Fruit fly (Drosophila melanogaster): ENCODE results near the gene CG13708.

CG13708 gene

dm6 chr3L:4840039-4840939 is 6.9 kb upstream of the CG13708 start, which contains the start of gene CG13707:
Gene CG13707, minus strand, starts transcription at chr3L:4840108.
- TF ChIP-seq Jarid2 (GFP tag; optimal IDR thresholded peaks at IDR 0.05): peak; percentile 56
- no peak for TF ChIP-seq CG6791 (GFP tag; IDR thresholded peaks at IDR 0.05; ENCODE audit: partially characterized antibody)
- no peak for TF ChIP-seq CG7372 (GFP tag; IDR thresholded peaks at IDR 0.05)
- no peak for TF ChIP-seq Usf (GFP tag; optimal IDR thresholded peaks at IDR 0.05)
- TF ChIP-seq CTCF (GFP tag; optimal IDR thresholded peaks at IDR 0.05): peak; percentile 80
- TF ChIP-seq gt (GFP tag; IDR thresholded peaks at IDR 0.05): no peak
- no peak for TF ChIP-seq CG7556 (GFP tag; optimal IDR thresholded peaks at IDR 0.05)
- TF ChIP-seq mirr (GFP tag; optimal IDR thresholded peaks at IDR 0.05): no peak
- no peak for TF ChIP-seq CG31441 (GFP tag; IDR thresholded peaks at IDR 0.05)
- TF ChIP-seq bowl (GFP tag; IDR thresholded peaks at IDR 0.05): no peak
- TF ChIP-seq B-H1 (GFP tag; IDR thresholded peaks at IDR 0.05): no peak
- TF ChIP-seq row (GFP tag; IDR thresholded peaks at IDR 0.05): peak; percentile 51; the same call in 2 of the 3 replicates
- TF ChIP-seq Fer1 (GFP tag; optimal IDR thresholded peaks at IDR 0.05): no peak
- TF ChIP-seq Fer3 (tag; optimal IDR thresholded peaks at IDR 0.05): no peak
- TF ChIP-seq CG3281 (GFP tag; optimal IDR thresholded peaks at IDR 0.05): no peak
- peak; percentile 48 for TF ChIP-seq CG15514 (GFP tag; optimal IDR thresholded peaks at IDR 0.05)
- no peak for TF ChIP-seq pnt (GFP tag; optimal IDR thresholded peaks at IDR 0.05)
- no peak for TF ChIP-seq Bteb2 (GFP tag; optimal IDR thresholded peaks at IDR 0.05)
- TF ChIP-seq CG3838 (GFP tag; optimal IDR thresholded peaks at IDR 0.05): no peak
- TF ChIP-seq CG17612 (GFP tag; IDR thresholded peaks at IDR 0.05): no peak
- no peak for TF ChIP-seq nom (GFP tag; optimal IDR thresholded peaks at IDR 0.05)
- TF ChIP-seq CG16779 (GFP tag; IDR thresholded peaks at IDR 0.05): no peak
- no peak for TF ChIP-seq CG30431 (GFP tag; optimal IDR thresholded peaks at IDR 0.05)
- no peak for TF ChIP-seq CG12071 (GFP tag; optimal IDR thresholded peaks at IDR 0.05)
- TF ChIP-seq CG8924 (tag; optimal IDR thresholded peaks at IDR 0.05): no peak
- peak; percentile 10 for TF ChIP-seq Med (GFP tag)
- no peak for TF ChIP-seq dimm (GFP tag; IDR thresholded peaks at IDR 0.05)
- TF ChIP-seq CG10274 (GFP tag; optimal IDR thresholded peaks at IDR 0.05): no peak
- no peak for TF ChIP-seq ssp (GFP tag; IDR thresholded peaks at IDR 0.05)
- TF ChIP-seq Hmr (GFP tag; optimal IDR thresholded peaks at IDR 0.05): peak; percentile 35
- no peak for TF ChIP-seq gem (tag; optimal IDR thresholded peaks at IDR 0.05)
- no peak for TF ChIP-seq Mes4 (GFP tag; optimal IDR thresholded peaks at IDR 0.05)
- TF ChIP-seq NFAT (GFP tag; IDR thresholded peaks at IDR 0.05): peak; percentile 22; the same call in 1 of the 2 replicates
- no peak; the same call in 2 of the 3 replicates for TF ChIP-seq Aef1 (GFP tag; IDR thresholded peaks at IDR 0.05)
- no peak for TF ChIP-seq inv (GFP tag; IDR thresholded peaks at IDR 0.05; ENCODE audit: partially characterized antibody)
- TF ChIP-seq Hand (GFP tag; optimal IDR thresholded peaks at IDR 0.05): no peak
- TF ChIP-seq Ssrp (tag; optimal IDR thresholded peaks at IDR 0.05): no peak
- TF ChIP-seq CG10267 (tag; optimal IDR thresholded peaks at IDR 0.05): no peak
- no peak for TF ChIP-seq CG7987 (GFP tag; optimal IDR thresholded peaks at IDR 0.05)
- TF ChIP-seq luna (GFP tag; optimal IDR thresholded peaks at IDR 0.05): no peak
- TF ChIP-seq ewg (GFP tag; optimal IDR thresholded peaks at IDR 0.05): no peak
- no peak for TF ChIP-seq CG17829 (tag; optimal IDR thresholded peaks at IDR 0.05)
- TF ChIP-seq CG14667 (GFP tag; IDR thresholded peaks at IDR 0.05): no peak
- TF ChIP-seq pum (GFP tag; optimal IDR thresholded peaks at IDR 0.05): no peak
- TF ChIP-seq maf-S (GFP tag; optimal IDR thresholded peaks at IDR 0.05): no peak
- TF ChIP-seq C15 (GFP tag; IDR thresholded peaks at IDR 0.05): no peak
- TF ChIP-seq Dip2 (GFP tag; IDR thresholded peaks at IDR 0.05): no peak
- TF ChIP-seq CG31365 (tag; optimal IDR thresholded peaks at IDR 0.05): no peak
- no peak for TF ChIP-seq CG10209 (GFP tag; optimal IDR thresholded peaks at IDR 0.05)
- no peak for TF ChIP-seq CG11247 (GFP tag; IDR thresholded peaks at IDR 0.05)
